Fruit fly (Drosophila melanogaster) whole organism, embryonic: ENCODE measurements around the gene peb.

Source experiments
- Antp ChIP-seq: fragments of 200-800 bp; sonication (Bioruptor generic); optimal IDR thresholded peaks from 3 replicates; lab custom pipeline; 2016; ENCODE audit warnings: missing biosample characterization, missing genetic modification characterization
- CG10147 ChIP-seq: fragments of 200-800 bp; sonication (Bioruptor generic); optimal IDR thresholded peaks from 2 replicates; lab custom pipeline; 2019; ENCODE audit warnings: missing biosample characterization, mild to moderate bottlenecking, missing genetic modification characterization, moderate library complexity
- CG11247 ChIP-seq: fragments of 200-800 bp; sonication (Bioruptor generic); IDR thresholded peaks from 2 replicates; pipeline ENCODE4 v1.3.6; 2022; ENCODE audit warnings: missing biosample characterization, missing genetic modification characterization
- CG1529 ChIP-seq: fragments of 200-800 bp; sonication (Bioruptor generic); optimal IDR thresholded peaks from 3 replicates; lab custom pipeline; 2018; ENCODE audit warnings: missing biosample characterization, missing genetic modification characterization
- CG15601 ChIP-seq: fragments of 200-800 bp; sonication (Bioruptor generic); optimal IDR thresholded peaks from 3 replicates; lab custom pipeline; 2019; ENCODE audit warnings: missing biosample characterization, mild to moderate bottlenecking, missing genetic modification characterization, moderate library complexity
- CG15696 ChIP-seq: fragments of 200-800 bp; sonication (Bioruptor generic); optimal IDR thresholded peaks from 2 replicates; lab custom pipeline; 2019; ENCODE audit warnings: missing biosample characterization, mild to moderate bottlenecking, missing genetic modification characterization, moderate library complexity
- CG1647 ChIP-seq: fragments of 200-800 bp; sonication (Bioruptor generic); optimal IDR thresholded peaks from 3 replicates; lab custom pipeline; 2016; ENCODE audit warnings: missing biosample characterization, missing genetic modification characterization
- CG17361 ChIP-seq: fragments of 200-800 bp; sonication (Bioruptor generic); IDR thresholded peaks from 3 replicates; pipeline ENCODE4 v1.3.6; 2022; ENCODE audit warnings: missing biosample characterization, missing genetic modification characterization
- CG18262 ChIP-seq: fragments of 200-800 bp; optimal IDR thresholded peaks from 3 replicates; lab custom pipeline; 2019; ENCODE audit warnings: missing biosample characterization, mild to moderate bottlenecking, missing genetic modification characterization, moderate library complexity
- CG2678 ChIP-seq: fragments of 200-800 bp; sonication (Bioruptor generic); optimal IDR thresholded peaks from 3 replicates; lab custom pipeline; 2019; ENCODE audit warnings: missing biosample characterization, mild to moderate bottlenecking, missing genetic modification characterization, moderate library complexity
- CG30020 ChIP-seq: fragments of 200-800 bp; optimal IDR thresholded peaks from 2 replicates; lab custom pipeline; 2019; ENCODE audit warnings: missing biosample characterization, mild to moderate bottlenecking, missing genetic modification characterization, moderate library complexity
- CG3281 ChIP-seq: fragments of 200-800 bp; sonication (Bioruptor generic); optimal IDR thresholded peaks from 3 replicates; lab custom pipeline; 2017; ENCODE audit warnings: missing biosample characterization, mild to moderate bottlenecking, missing genetic modification characterization
- CG4328 ChIP-seq: fragments of 200-800 bp; sonication (Bioruptor generic); optimal IDR thresholded peaks from 3 replicates; lab custom pipeline; 2017; ENCODE audit warnings: missing biosample characterization, missing genetic modification reagents, missing genetic modification characterization
- CG4854 ChIP-seq: fragments of 200-800 bp; sonication (Bioruptor generic); optimal IDR thresholded peaks from 2 replicates; lab custom pipeline; 2016; ENCODE audit warnings: missing biosample characterization, missing genetic modification characterization, inconsistent platforms
- CG6813 ChIP-seq: fragments of 200-800 bp; sonication (Bioruptor generic); optimal IDR thresholded peaks from 2 replicates; lab custom pipeline; 2017; ENCODE audit warnings: missing biosample characterization, missing genetic modification characterization, mild to moderate bottlenecking, moderate library complexity, missing genetic modification reagents
- CG9727 ChIP-seq: fragments of 200-800 bp; sonication (Bioruptor generic); optimal IDR thresholded peaks from 3 replicates; lab custom pipeline; 2017; ENCODE audit warnings: missing biosample characterization, mild to moderate bottlenecking, missing genetic modification characterization
- CG9876 ChIP-seq: fragments of 200-800 bp; sonication (Bioruptor generic); optimal IDR thresholded peaks from 2 replicates; lab custom pipeline; 2016; ENCODE audit warnings: missing biosample characterization, missing genetic modification characterization
- CkIIα-i1 ChIP-seq: fragments of 200-800 bp; sonication (Bioruptor generic); IDR thresholded peaks from 2 replicates; pipeline ENCODE4 v1.3.6; 2022; ENCODE audit warnings: missing biosample characterization, missing genetic modification characterization
- CrebB ChIP-seq: fragments of 200-800 bp; sonication (Bioruptor generic); optimal IDR thresholded peaks from 3 replicates; lab custom pipeline; 2018; ENCODE audit warnings: missing biosample characterization, mild to moderate bottlenecking, missing genetic modification characterization
- Dad ChIP-seq: fragments of 200-800 bp; sonication (Bioruptor generic); optimal IDR thresholded peaks from 3 replicates; lab custom pipeline; 2016; ENCODE audit warnings: missing biosample characterization, missing genetic modification characterization
- E2f1 ChIP-seq: fragments of 200-800 bp; sonication (Bioruptor generic); IDR thresholded peaks from 2 replicates; pipeline ENCODE4 v1.3.6; 2022; ENCODE audit warnings: missing biosample characterization, missing genetic modification characterization
- Elba2 ChIP-seq: fragments of 200-800 bp; sonication (Bioruptor generic); optimal IDR thresholded peaks from 3 replicates; lab custom pipeline; 2016; ENCODE audit warnings: missing biosample characterization, missing genetic modification characterization
- GATAe ChIP-seq: fragments of 200-800 bp; sonication (Bioruptor generic); conservative IDR thresholded peaks from 2 replicates; pipeline ENCODE4 v1.3.6; 2022; ENCODE audit warnings: missing biosample characterization, missing genetic modification characterization
- Hand ChIP-seq: fragments of 200-800 bp; sonication (Bioruptor generic); optimal IDR thresholded peaks from 2 replicates; lab custom pipeline; 2017; ENCODE audit warnings: mild to moderate bottlenecking, missing biosample characterization, missing genetic modification reagents, missing genetic modification characterization
- Hsf ChIP-seq: fragments of 200-800 bp; sonication (Bioruptor generic); optimal IDR thresholded peaks from 3 replicates; lab custom pipeline; 2016; ENCODE audit warnings: missing biosample characterization, missing genetic modification characterization
- Meics ChIP-seq: fragments of 200-800 bp; sonication (Bioruptor generic); optimal IDR thresholded peaks from 2 replicates; lab custom pipeline; 2017; ENCODE audit warnings: missing biosample characterization, mild to moderate bottlenecking, missing genetic modification characterization
- NK7.1 ChIP-seq: fragments of 200-800 bp; sonication (Bioruptor generic); optimal IDR thresholded peaks from 3 replicates; lab custom pipeline; 2016; ENCODE audit warnings: missing biosample characterization, missing genetic modification characterization
- Opbp ChIP-seq: fragments of 200-800 bp; sonication (Bioruptor generic); IDR thresholded peaks from 3 replicates; pipeline ENCODE4 v1.3.6; 2022; ENCODE audit warnings: missing biosample characterization, missing genetic modification characterization; ENCODE audit not compliant: partially characterized antibody
- Poxn ChIP-seq: fragments of 200-800 bp; sonication (Bioruptor generic); IDR thresholded peaks from 2 replicates; pipeline ENCODE4 v1.3.6; 2022; ENCODE audit warnings: missing biosample characterization, missing genetic modification characterization
- abd-A ChIP-seq: fragments of 200-800 bp; sonication (Bioruptor generic); optimal IDR thresholded peaks from 3 replicates; lab custom pipeline; 2019; ENCODE audit warnings: missing biosample characterization, mild to moderate bottlenecking, missing genetic modification characterization, moderate library complexity
- bowl ChIP-seq: fragments of 200-800 bp; sonication (Bioruptor generic); IDR thresholded peaks from 2 replicates; pipeline ENCODE4 v1.3.6; 2022; ENCODE audit warnings: missing biosample characterization, missing genetic modification characterization
- caup ChIP-seq: fragments of 200-800 bp; sonication (Bioruptor generic); optimal IDR thresholded peaks from 3 replicates; lab custom pipeline; 2017; ENCODE audit warnings: missing biosample characterization, mild to moderate bottlenecking, missing genetic modification characterization, moderate library complexity; ENCODE audit not compliant: severe bottlenecking
- dimm ChIP-seq: fragments of 200-800 bp; sonication (Bioruptor generic); IDR thresholded peaks from 2 replicates; pipeline ENCODE4 v1.3.6; 2022; ENCODE audit warnings: missing biosample characterization, missing genetic modification characterization
- dmrt99B ChIP-seq: fragments of 200-800 bp; sonication (Bioruptor generic); optimal IDR thresholded peaks from 2 replicates; lab custom pipeline; 2018; ENCODE audit warnings: missing biosample characterization, mild to moderate bottlenecking, missing genetic modification characterization, moderate library complexity
- fd3F ChIP-seq: fragments of 200-800 bp; sonication (Bioruptor generic); optimal IDR thresholded peaks from 2 replicates; lab custom pipeline; 2018; ENCODE audit warnings: missing biosample characterization, mild to moderate bottlenecking, missing genetic modification characterization, moderate library complexity
- gfzf ChIP-seq: fragments of 200-800 bp; sonication (Bioruptor generic); optimal IDR thresholded peaks from 2 replicates; lab custom pipeline; 2016; ENCODE audit warnings: missing biosample characterization, mild to moderate bottlenecking, missing genetic modification characterization, moderate library complexity
- hbn ChIP-seq: fragments of 200-800 bp; sonication (Bioruptor generic); IDR thresholded peaks from 2 replicates; pipeline ENCODE4 v1.3.6; 2022; ENCODE audit warnings: missing biosample characterization, missing genetic modification characterization; ENCODE audit not compliant: partially characterized antibody
- hth ChIP-seq: fragments of >200 bp; optimal IDR thresholded peaks from 2 replicates; lab custom pipeline; 2017; ENCODE audit warnings: inconsistent platforms
- ind ChIP-seq: fragments of 200-800 bp; sonication (Bioruptor generic); optimal IDR thresholded peaks from 3 replicates; lab custom pipeline; 2016; ENCODE audit warnings: missing biosample characterization, missing genetic modification characterization
- jing ChIP-seq: fragments of 200-800 bp; sonication (Bioruptor generic); optimal IDR thresholded peaks from 2 replicates; lab custom pipeline; 2018; ENCODE audit warnings: missing biosample characterization, mild to moderate bottlenecking, missing genetic modification characterization
- lmd ChIP-seq: fragments of 200-800 bp; sonication (Bioruptor generic); IDR thresholded peaks from 2 replicates; pipeline ENCODE4 v1.3.6; 2022; ENCODE audit warnings: missing biosample characterization, missing genetic modification characterization
- mld ChIP-seq: fragments of 200-800 bp; sonication (Bioruptor generic); IDR thresholded peaks from 3 replicates; pipeline ENCODE4 v1.3.6; 2022; ENCODE audit warnings: missing biosample characterization, missing genetic modification characterization; ENCODE audit not compliant: partially characterized antibody
- nau ChIP-seq: fragments of 200-800 bp; sonication (Bioruptor generic); optimal IDR thresholded peaks from 3 replicates; lab custom pipeline; 2017; ENCODE audit warnings: missing biosample characterization, mild to moderate bottlenecking, missing genetic modification characterization, missing genetic modification reagents
- nom ChIP-seq: fragments of 200-800 bp; sonication (Bioruptor generic); optimal IDR thresholded peaks from 2 replicates; lab custom pipeline; 2017; ENCODE audit warnings: missing biosample characterization, missing genetic modification characterization, mild to moderate bottlenecking, moderate library complexity, missing genetic modification reagents
- psq ChIP-seq: fragments of 200-800 bp; sonication (Bioruptor generic); optimal IDR thresholded peaks from 2 replicates; lab custom pipeline; 2017; ENCODE audit warnings: missing biosample characterization, missing genetic modification characterization
- sna ChIP-seq: fragments of 200-800 bp; sonication (Bioruptor generic); IDR thresholded peaks from 2 replicates; pipeline ENCODE4 v1.3.6; 2022; ENCODE audit warnings: missing biosample characterization, missing genetic modification characterization; ENCODE audit not compliant: partially characterized antibody
- ssp ChIP-seq: fragments of 200-800 bp; sonication (Bioruptor generic); IDR thresholded peaks from 2 replicates; pipeline ENCODE4 v1.3.6; 2022; ENCODE audit warnings: missing biosample characterization, missing genetic modification characterization
- tgo ChIP-seq: fragments of 200-800 bp; sonication (Bioruptor generic); IDR thresholded peaks from 3 replicates; pipeline ENCODE4 v1.3.6; 2022; ENCODE audit warnings: missing biosample characterization, missing genetic modification characterization
- unc-4 ChIP-seq: fragments of 200-800 bp; sonication (Bioruptor generic); IDR thresholded peaks from 2 replicates; pipeline ENCODE4 v1.3.6; 2022; ENCODE audit warnings: missing biosample characterization, missing genetic modification characterization; ENCODE audit not compliant: partially characterized antibody
- vfl ChIP-seq: fragments of 200-800 bp; sonication (Bioruptor generic); optimal IDR thresholded peaks from 2 replicates; lab custom pipeline; 2016; ENCODE audit warnings: missing biosample characterization, missing genetic modification characterization

peb gene

DNA sequence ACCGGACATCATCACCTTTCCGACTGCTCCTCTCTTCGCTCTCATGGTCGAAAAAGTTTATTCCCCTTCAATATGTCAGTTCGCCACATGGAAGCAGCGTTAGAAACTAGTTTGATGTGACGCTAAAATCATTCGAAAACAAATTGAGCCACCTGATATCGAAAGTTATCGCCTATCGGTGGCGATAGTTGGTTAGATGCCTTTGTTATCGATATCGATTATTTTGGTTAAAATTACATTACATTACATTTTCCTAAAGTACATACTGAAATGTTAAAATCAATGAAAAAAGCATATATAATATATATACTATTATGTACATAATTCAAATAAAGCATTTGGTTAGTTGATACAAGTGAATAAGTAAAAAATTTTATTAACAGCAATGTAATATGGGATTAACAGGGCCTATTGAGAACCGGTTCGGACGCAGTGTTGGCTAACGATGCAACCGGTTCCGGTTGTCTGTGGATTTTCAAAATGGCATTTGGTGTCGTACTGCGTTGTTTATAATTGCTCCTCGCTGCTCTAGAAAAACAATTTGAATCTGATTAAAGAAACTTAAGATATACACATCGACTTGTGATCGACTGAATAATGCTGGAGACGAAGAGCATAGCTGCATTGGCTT, 18.6 kb downstream of the peb start, which contains the start of the genes Alms1a and pon (continued):
- TF ChIP-seq CG1647, result no peak
- no peak for TF ChIP-seq Hsf
- TF ChIP-seq mld (GFP tag; lab: Robert Waterston, UW), result peak; percentile 90
- no peak for TF ChIP-seq CG6813 (GFP tag; lab: Kevin White, UChicago)
- TF ChIP-seq ssp (GFP tag; lab: Robert Waterston, UW), result no peak
- no peak for TF ChIP-seq CG30020
- TF ChIP-seq NK7.1 (GFP tag; lab: Kevin White, UChicago), result no peak
- peak; percentile 82 for TF ChIP-seq sna (GFP tag; lab: Robert Waterston, UW)
- no peak for TF ChIP-seq CG17361
- TF ChIP-seq Elba2 (GFP tag; lab: Kevin White, UChicago), result no peak
- no peak for TF ChIP-seq fd3F
- TF ChIP-seq Opbp (GFP tag; lab: Robert Waterston, UW), result peak; percentile 83; the same call in 2 of the 3 replicates
- TF ChIP-seq jing (GFP tag; lab: Kevin White, UChicago), result no peak
- TF ChIP-seq vfl (GFP tag; lab: Kevin White, UChicago), result no peak
- TF ChIP-seq ind (GFP tag; lab: Kevin White, UChicago), result no peak
- TF ChIP-seq tgo (GFP tag; lab: Robert Waterston, UW), result no peak
- TF ChIP-seq Poxn, result no peak
- no peak for TF ChIP-seq lmd (GFP tag; lab: Robert Waterston, UW)
- peak; percentile 79 for TF ChIP-seq unc-4
- no peak for TF ChIP-seq Dad
- no peak for TF ChIP-seq GATAe (GFP tag; lab: Robert Waterston, UW)
- no peak for TF ChIP-seq E2f1 (GFP tag; lab: Robert Waterston, UW)
- TF ChIP-seq CG15601 (tag; lab: Kevin White, UChicago), result no peak
- TF ChIP-seq Hand, result no peak
- TF ChIP-seq Antp (GFP tag; lab: Kevin White, UChicago), result no peak
- no peak for TF ChIP-seq bowl (GFP tag; lab: Robert Waterston, UW)
- no peak for TF ChIP-seq CrebB (tag; lab: Kevin White, UChicago)
- TF ChIP-seq CG4328 (GFP tag; lab: Kevin White, UChicago), result no peak
- no peak for TF ChIP-seq CG10147 (GFP tag; lab: Kevin White, UChicago)
- TF ChIP-seq CG3281, result no peak
- TF ChIP-seq psq, result no peak
- TF ChIP-seq dmrt99B (tag; lab: Kevin White, UChicago), result no peak
- TF ChIP-seq abd-A (tag; lab: Kevin White, UChicago), result no peak
- TF ChIP-seq hbn, result peak; percentile 66
- TF ChIP-seq CG18262 (tag; lab: Kevin White, UChicago), result no peak
- no peak for TF ChIP-seq CkIIα-i1 (GFP tag; lab: Robert Waterston, UW)
- TF ChIP-seq CG4854 (GFP tag; lab: Kevin White, UChicago), result no peak
- no peak for TF ChIP-seq CG11247 (GFP tag; lab: Robert Waterston, UW)
- TF ChIP-seq Meics, result no peak
- no peak for TF ChIP-seq gfzf (GFP tag; lab: Kevin White, UChicago)
- TF ChIP-seq caup (GFP tag; lab: Kevin White, UChicago), result no peak
- TF ChIP-seq CG2678 (tag; lab: Kevin White, UChicago), result no peak
- no peak for TF ChIP-seq hth
- no peak for TF ChIP-seq nom (GFP tag; lab: Kevin White, UChicago)
- no peak for TF ChIP-seq CG15696 (tag; lab: Kevin White, UChicago)
- no peak for TF ChIP-seq CG9727
- no peak for TF ChIP-seq nau
- TF ChIP-seq dimm, result no peak
- no peak for TF ChIP-seq CG9876 (GFP tag; lab: Kevin White, UChicago)
- TF ChIP-seq CG1529 (GFP tag; lab: Kevin White, UChicago), result no peak
